Worm (Caenorhabditis elegans) whole organism, L1 larva: ENCODE results near the gene flp-21.

Experiments used
- C04F5.9 ChIP-seq: sonication (generic microtip); optimal IDR thresholded peaks from 2 replicates; lab custom pipeline; 2016; ENCODE audit warnings: missing genetic modification characterization, missing compliant biosample characterization
- C16A3.4 ChIP-seq: fragments of 150-350 bp; optimal IDR thresholded peaks from 2 replicates; lab custom pipeline; 2014; ENCODE audit warnings: missing biosample characterization, missing genetic modification characterization
- Y116A8C.19 ChIP-seq: sonication (generic microtip); optimal IDR thresholded peaks from 2 replicates; lab custom pipeline; 2016; ENCODE audit warnings: missing compliant biosample characterization, missing genetic modification characterization, borderline replicate concordance
- blmp-1 ChIP-seq: fragments of 150-350 bp; optimal IDR thresholded peaks from 2 replicates; lab custom pipeline; 2014; ENCODE audit warnings: missing biosample characterization, missing genetic modification characterization
- ceh-8 ChIP-seq: fragments of 200-800 bp; sonication (Bioruptor generic); optimal IDR thresholded peaks from 2 replicates; lab custom pipeline; 2018; ENCODE audit warnings: mild to moderate bottlenecking, missing genetic modification characterization, moderate library complexity, missing compliant biosample characterization
- ceh-82 ChIP-seq, 3 experiments: fragments of 150-350 bp in 1 of 3; sonication (generic microtip) in 2 of 3; optimal IDR thresholded peaks; 2 replicates each; lab custom pipeline; 2014 to 2017; ENCODE audit warnings: missing biosample characterization in 3 of 3, missing genetic modification characterization in 3 of 3
- ceh-88 ChIP-seq: fragments of 200-800 bp; sonication (Bioruptor generic); IDR thresholded peaks from 2 replicates; pipeline ENCODE4 v1.3.6; 2022; ENCODE audit warnings: missing genetic modification characterization, missing compliant biosample characterization
- dpl-1 ChIP-seq, 3 experiments: fragments of 150-350 bp in 2 of 3; sonication (generic microtip) in 1 of 3; optimal IDR thresholded peaks; 2 replicates each; lab custom pipeline; 2014 to 2017; ENCODE audit warnings: missing biosample characterization in 3 of 3, missing genetic modification characterization in 3 of 3, missing genetic modification reagents in 3 of 3
- efl-1 ChIP-seq, 4 experiments: fragments of 150-350 bp; optimal IDR thresholded peaks in 3 of 4; peaks in 1 of 4; 1 replicate in 1 of 4; 2 replicates in 3 of 4; lab custom pipeline; 2014; ENCODE audit warnings: missing biosample characterization in 2 of 4, missing genetic modification characterization in 2 of 4, missing genetic modification reagents in 2 of 4
- egl-13 ChIP-seq: sonication (generic microtip); optimal IDR thresholded peaks from 2 replicates; lab custom pipeline; 2016; ENCODE audit warnings: missing genotype, missing genetic modification reagents, missing genetic modification characterization, missing compliant biosample characterization
- egl-27 ChIP-seq, 2 experiments: fragments of 150-350 bp in 1 of 2; sonication (generic microtip); optimal IDR thresholded peaks; 3 replicates each; lab custom pipeline; 2017 to 2018; ENCODE audit warnings: missing biosample characterization in 2 of 2, missing genetic modification characterization in 2 of 2, missing genetic modification reagents in 2 of 2
- elt-2 ChIP-seq: sonication (generic microtip); optimal IDR thresholded peaks from 2 replicates; lab custom pipeline; 2016; ENCODE audit warnings: missing genetic modification characterization, mild to moderate bottlenecking, inconsistent platforms, missing compliant biosample characterization, missing genetic modification reagents
- elt-3 ChIP-seq, 6 experiments: fragments of 150-350 bp in 1 of 6; sonication (generic microtip); optimal IDR thresholded peaks; 2 replicates each; lab custom pipeline; 2017 to 2018; ENCODE audit warnings: missing biosample characterization in 6 of 6, missing genetic modification characterization in 6 of 6, inconsistent platforms in 1 of 6
- fkh-10 ChIP-seq: sonication (generic microtip); optimal IDR thresholded peaks from 2 replicates; lab custom pipeline; 2017; ENCODE audit warnings: missing biosample characterization, missing genetic modification reagents, missing genetic modification characterization
- fos-1 ChIP-seq: fragments of 150-350 bp; optimal IDR thresholded peaks from 2 replicates; lab custom pipeline; 2014; ENCODE audit warnings: missing biosample characterization, missing genetic modification characterization
- hlh-4 ChIP-seq: sonication (generic microtip); optimal IDR thresholded peaks from 2 replicates; lab custom pipeline; 2016; ENCODE audit warnings: mild to moderate bottlenecking, missing genetic modification characterization, missing compliant biosample characterization
- irx-1 ChIP-seq: sonication (generic microtip); optimal IDR thresholded peaks from 2 replicates; lab custom pipeline; 2016; ENCODE audit warnings: missing genetic modification characterization, missing compliant biosample characterization
- isw-1 ChIP-seq: fragments of 200-800 bp; sonication (Bioruptor generic); IDR thresholded peaks from 2 replicates; pipeline ENCODE4 v1.3.6; 2022; ENCODE audit warnings: missing genetic modification characterization, missing compliant biosample characterization
- lin-13 ChIP-seq: fragments of 150-350 bp; optimal IDR thresholded peaks from 2 replicates; lab custom pipeline; 2014; ENCODE audit warnings: missing biosample characterization, missing genetic modification reagents, missing genetic modification characterization
- lin-14 ChIP-seq: fragments of 200-800 bp; sonication (Bioruptor generic); optimal IDR thresholded peaks from 2 replicates; lab custom pipeline; 2018; ENCODE audit warnings: mild to moderate bottlenecking, missing genetic modification characterization, moderate library complexity, missing compliant biosample characterization
- lin-15B ChIP-seq: fragments of 150-350 bp; sonication (generic microtip); optimal IDR thresholded peaks from 3 replicates; lab custom pipeline; 2014; ENCODE audit warnings: missing biosample characterization, missing genetic modification characterization
- lin-35 ChIP-seq, 2 experiments: fragments of 150-350 bp; optimal IDR thresholded peaks; 2 replicates each; lab custom pipeline; 2014; ENCODE audit warnings: missing biosample characterization in 2 of 2, missing genetic modification characterization in 2 of 2, missing genetic modification reagents in 2 of 2
- lir-3 ChIP-seq: sonication (generic microtip); optimal IDR thresholded peaks from 2 replicates; lab custom pipeline; 2016; ENCODE audit warnings: mild to moderate bottlenecking, missing genetic modification characterization, moderate library complexity, missing compliant biosample characterization; ENCODE audit not compliant: poor library complexity
- lsy-2 ChIP-seq, 2 experiments: fragments of 150-350 bp; optimal IDR thresholded peaks; 2 replicates each; lab custom pipeline; 2014; ENCODE audit warnings: missing biosample characterization in 2 of 2, missing genetic modification characterization in 2 of 2
- mdl-1 ChIP-seq, 2 experiments: fragments of 150-350 bp; optimal IDR thresholded peaks; 2 replicates each; lab custom pipeline; 2014 to 2017; ENCODE audit warnings: missing biosample characterization in 2 of 2, missing genetic modification characterization in 2 of 2, inconsistent platforms in 1 of 2
- mef-2 ChIP-seq: fragments of 150-350 bp; optimal IDR thresholded peaks from 2 replicates; lab custom pipeline; 2014; ENCODE audit warnings: missing biosample characterization, missing genetic modification characterization
- mep-1 ChIP-seq: fragments of 150-350 bp; optimal IDR thresholded peaks from 2 replicates; lab custom pipeline; 2014; ENCODE audit warnings: missing biosample characterization, missing genetic modification characterization
- nhr-19 ChIP-seq: fragments of 200-800 bp; sonication (Bioruptor generic); conservative IDR thresholded peaks from 2 replicates; pipeline ENCODE4 v1.3.6; 2022; ENCODE audit warnings: missing genetic modification characterization, missing compliant biosample characterization
- nhr-20 ChIP-seq: sonication (generic microtip); optimal IDR thresholded peaks from 2 replicates; lab custom pipeline; 2016; ENCODE audit warnings: mild to moderate bottlenecking, missing genetic modification characterization, missing compliant biosample characterization
- nhr-47 ChIP-seq: sonication (generic microtip); optimal IDR thresholded peaks from 2 replicates; lab custom pipeline; 2016; ENCODE audit warnings: mild to moderate bottlenecking, missing genetic modification characterization, moderate library complexity, missing compliant biosample characterization
- nhr-71 ChIP-seq: sonication (generic microtip); optimal IDR thresholded peaks from 2 replicates; lab custom pipeline; 2016; ENCODE audit warnings: mild to moderate bottlenecking, missing genetic modification characterization, moderate library complexity, missing compliant biosample characterization
- nhr-76 ChIP-seq: sonication (generic microtip); optimal IDR thresholded peaks from 2 replicates; lab custom pipeline; 2017; ENCODE audit warnings: missing biosample characterization, missing genetic modification characterization
- nhr-84 ChIP-seq: sonication (generic microtip); optimal IDR thresholded peaks from 2 replicates; lab custom pipeline; 2017; ENCODE audit warnings: missing biosample characterization, missing genetic modification characterization
- nhr-85 ChIP-seq: sonication (generic microtip); peaks from one replicate; lab custom pipeline; 2016; ENCODE audit warnings: missing genetic modification characterization, inconsistent platforms, missing compliant biosample characterization
- pag-3 ChIP-seq: sonication (generic microtip); optimal IDR thresholded peaks from 2 replicates; lab custom pipeline; 2017; ENCODE audit warnings: missing genetic modification characterization, mild to moderate bottlenecking, missing compliant biosample characterization, antibody characterized with exemption, borderline replicate concordance; ENCODE audit not compliant: insufficient read depth
- rnt-1 ChIP-seq: sonication (generic microtip); optimal IDR thresholded peaks from 2 replicates; lab custom pipeline; 2016; ENCODE audit warnings: mild to moderate bottlenecking, missing genetic modification characterization, moderate library complexity, missing compliant biosample characterization
- snu-23 ChIP-seq: sonication (generic microtip); optimal IDR thresholded peaks from 2 replicates; lab custom pipeline; 2016; ENCODE audit warnings: missing genetic modification characterization, missing compliant biosample characterization
- sox-4 ChIP-seq: sonication (generic microtip); optimal IDR thresholded peaks from 2 replicates; lab custom pipeline; 2016; ENCODE audit warnings: missing genetic modification characterization, missing compliant biosample characterization
- sptf-1 ChIP-seq: fragments of 150-350 bp; optimal IDR thresholded peaks from 2 replicates; lab custom pipeline; 2014; ENCODE audit warnings: missing biosample characterization, missing genetic modification characterization
- swsn-7 ChIP-seq: sonication (generic microtip); optimal IDR thresholded peaks from 2 replicates; lab custom pipeline; 2016; ENCODE audit warnings: missing genetic modification characterization, missing compliant biosample characterization
- tbx-2 ChIP-seq: sonication (generic microtip); optimal IDR thresholded peaks from 2 replicates; lab custom pipeline; 2016; ENCODE audit warnings: missing genetic modification characterization, missing compliant biosample characterization
- unc-130 ChIP-seq: fragments of 150-350 bp; optimal IDR thresholded peaks from 2 replicates; lab custom pipeline; 2017; ENCODE audit warnings: missing biosample characterization, missing genetic modification characterization, inconsistent platforms
- vab-15 ChIP-seq: sonication (generic microtip); optimal IDR thresholded peaks from 2 replicates; lab custom pipeline; 2017; ENCODE audit warnings: missing genotype, mild to moderate bottlenecking, missing genetic modification characterization, missing compliant biosample characterization
- xbp-1 ChIP-seq: sonication (generic microtip); optimal IDR thresholded peaks from 2 replicates; lab custom pipeline; 2016; ENCODE audit warnings: missing genetic modification characterization, missing compliant biosample characterization
- zag-1 ChIP-seq: fragments of 150-350 bp; optimal IDR thresholded peaks from 2 replicates; lab custom pipeline; 2014; ENCODE audit warnings: missing biosample characterization, missing genetic modification characterization
- zip-4 ChIP-seq: fragments of 200-800 bp; sonication (Bioruptor generic); optimal IDR thresholded peaks from 2 replicates; lab custom pipeline; 2018; ENCODE audit warnings: mild to moderate bottlenecking, missing genetic modification characterization, moderate library complexity, missing compliant biosample characterization

Gene flp-21

ce11 chrV:7755991-7756390, 37.2 kb upstream of the flp-21 start:
- TF ChIP-seq elt-2 (peak; percentile 38), nhr-20 (tag; lab: Kevin White, UChicago) (no peak)
- TF ChIP-seq, all 84 proteins: peak for 1

ce11 chrV:7759270-7759669, 33.9 kb upstream of the flp-21 start:
- peak; percentile 31 to 59 (median 53) for TF ChIP-seq dpl-1 (GFP tag; optimal IDR thresholded peaks at IDR 0.05; lab: Kevin White, UChicago)
- no peak for TF ChIP-seq nhr-76 (tag; lab: Kevin White, UChicago)
- peak; percentile 45 for TF ChIP-seq xbp-1 (tag; lab: Kevin White, UChicago)
- TF ChIP-seq lin-35 (GFP tag; optimal IDR thresholded peaks at IDR 0.05; lab: Kevin White, UChicago), result peak; percentile 50 to 72
- TF ChIP-seq ceh-88 (GFP tag; lab: Robert Waterston, UW), result peak; percentile 49; the same call in 1 of the 2 replicates
- TF ChIP-seq fkh-10 (GFP tag; lab: Kevin White, UChicago), result peak; percentile 24
- peak; percentile 19; the same call in 1 of the 2 replicates for TF ChIP-seq isw-1 (GFP tag; lab: Robert Waterston, UW)
- TF ChIP-seq irx-1 (tag; lab: Kevin White, UChicago), result peak; percentile 53
- no peak for TF ChIP-seq sox-4 (tag; lab: Kevin White, UChicago)
- no peak for TF ChIP-seq nhr-84 (tag; lab: Kevin White, UChicago)
- TF ChIP-seq ceh-8, result no peak
- TF ChIP-seq mdl-1 (tag; optimal IDR thresholded peaks at IDR 0.05; lab: Kevin White, UChicago), result peak in 1 of 2 experiments; percentile 73
- TF ChIP-seq egl-13 (tag; lab: Kevin White, UChicago), result peak; percentile 18
- TF ChIP-seq lin-15B (tag; lab: Kevin White, UChicago), result no peak
- TF ChIP-seq mep-1, result peak; percentile 72
- peak in 1 of 3 experiments; percentile 57 for TF ChIP-seq ceh-82 (tag; optimal IDR thresholded peaks at IDR 0.05; lab: Kevin White, UChicago)
- TF ChIP-seq elt-3 (tag; optimal IDR thresholded peaks at IDR 0.05; lab: Kevin White, UChicago), result peak in 3 of 6 experiments; percentile 7 to 61 (median 26)
- TF ChIP-seq lin-13, result peak; percentile 45
- TF ChIP-seq efl-1 (optimal IDR thresholded peaks at IDR 0.05; lab: Kevin White, UChicago), result peak; percentile 49 to 61
- peak; percentile 34 to 93 for TF ChIP-seq efl-1 (GFP tag; optimal IDR thresholded peaks at IDR 0.05 in 1 of 2; lab: Kevin White, UChicago)
- TF ChIP-seq rnt-1, result peak; percentile 61
- TF ChIP-seq unc-130, result peak; percentile 44
- peak; percentile 39 for TF ChIP-seq swsn-7 (tag; lab: Kevin White, UChicago)
- TF ChIP-seq C16A3.4 (tag; lab: Kevin White, UChicago), result peak; percentile 20
- no peak for TF ChIP-seq C04F5.9 (tag; lab: Kevin White, UChicago)
- peak; percentile 58 for TF ChIP-seq nhr-19 (GFP tag; lab: Robert Waterston, UW)
- peak; percentile 83 for TF ChIP-seq blmp-1
- peak; percentile 44 to 75 for TF ChIP-seq lsy-2 (tag; optimal IDR thresholded peaks at IDR 0.05; lab: Kevin White, UChicago)
- TF ChIP-seq nhr-71 (tag; lab: Kevin White, UChicago), result peak; percentile 86
- TF ChIP-seq zip-4 (GFP tag; lab: Kevin White, UChicago), result no peak
- no peak for TF ChIP-seq Y116A8C.19
- peak; percentile 49 for TF ChIP-seq fos-1 (tag; lab: Kevin White, UChicago)
- peak; percentile 72 for TF ChIP-seq vab-15
- peak; percentile 91 for TF ChIP-seq nhr-85 (tag; lab: Kevin White, UChicago)
- peak; percentile 89 for TF ChIP-seq snu-23
- peak; percentile 16 for TF ChIP-seq mef-2
- no peak for TF ChIP-seq sptf-1 (tag; lab: Kevin White, UChicago)
- peak; percentile 56 for TF ChIP-seq tbx-2
- TF ChIP-seq nhr-47, result peak; percentile 46
- peak; percentile 13 for TF ChIP-seq zag-1 (tag; lab: Kevin White, UChicago)
- TF ChIP-seq egl-27 (tag; optimal IDR thresholded peaks at IDR 0.05; lab: Kevin White, UChicago), result no peak
- peak; percentile 97 for TF ChIP-seq lin-14
- no peak for TF ChIP-seq pag-3 (tag; lab: Kevin White, UChicago)
- TF ChIP-seq nhr-20 (tag; lab: Kevin White, UChicago), result peak; percentile 84
- peak; percentile 56 for TF ChIP-seq lir-3 (tag; lab: Kevin White, UChicago)
- TF ChIP-seq hlh-4 (tag; lab: Kevin White, UChicago), result no peak
